Worm (Caenorhabditis elegans) whole organism, L4 larva: Measurements from ENCODE around the gene ttr-12.

Source experiments
- aha-1 ChIP-seq: fragments of 150-350 bp; peaks from one replicate; lab custom pipeline; 2014; ENCODE audit warnings: missing biosample characterization, missing genetic modification characterization
- attf-4 ChIP-seq: sonication (generic microtip); optimal IDR thresholded peaks from 3 replicates; lab custom pipeline; 2017; ENCODE audit warnings: missing biosample characterization, missing genetic modification characterization
- ceh-82 ChIP-seq: sonication (generic microtip); optimal IDR thresholded peaks from 2 replicates; lab custom pipeline; 2017; ENCODE audit warnings: missing biosample characterization, missing genetic modification characterization
- duxl-1 ChIP-seq: sonication (generic microtip); optimal IDR thresholded peaks from 2 replicates; lab custom pipeline; 2016; ENCODE audit warnings: mild to moderate bottlenecking, missing genetic modification characterization, moderate library complexity, missing compliant biosample characterization; ENCODE audit not compliant: poor library complexity
- fkh-10 ChIP-seq: fragments of 150-350 bp; optimal IDR thresholded peaks from 2 replicates; lab custom pipeline; 2014; ENCODE audit warnings: missing biosample characterization, missing genetic modification reagents, missing genetic modification characterization
- lin-29 ChIP-seq: fragments of 200-800 bp; sonication (Bioruptor generic); IDR thresholded peaks from 2 replicates; pipeline ENCODE4 v1.3.6; 2022; ENCODE audit warnings: missing genetic modification reagents, missing genetic modification characterization, missing compliant biosample characterization
- lin-38 ChIP-seq: fragments of 200-800 bp; sonication (Bioruptor generic); IDR thresholded peaks from 2 replicates; pipeline ENCODE4 v1.3.6; 2022; ENCODE audit warnings: missing genetic modification reagents, missing genetic modification characterization, missing compliant biosample characterization
- mdl-1 ChIP-seq, 2 experiments: fragments of 150-350 bp in 1 of 2; sonication (generic microtip) in 1 of 2; optimal IDR thresholded peaks; 2 replicates each; lab custom pipeline; 2014 to 2017; ENCODE audit warnings: missing biosample characterization in 2 of 2, missing genetic modification characterization in 2 of 2
- nhr-28 ChIP-seq: fragments of 150-350 bp; optimal IDR thresholded peaks from 2 replicates; lab custom pipeline; 2014; ENCODE audit warnings: missing biosample characterization, missing genetic modification characterization
- nhr-77 ChIP-seq: fragments of 150-350 bp; optimal IDR thresholded peaks from 2 replicates; lab custom pipeline; 2014; ENCODE audit warnings: missing biosample characterization, missing genetic modification characterization
- pqm-1 ChIP-seq: sonication (generic microtip); optimal IDR thresholded peaks from 2 replicates; lab custom pipeline; 2017; ENCODE audit warnings: missing biosample characterization, missing genetic modification characterization
- sdz-12 ChIP-seq: fragments of 200-800 bp; sonication (Bioruptor generic); optimal IDR thresholded peaks from 2 replicates; lab custom pipeline; 2018; ENCODE audit warnings: mild to moderate bottlenecking, missing genetic modification characterization, missing compliant biosample characterization

- TF ChIP-seq sdz-12 (GFP tag; lab: Kevin White, UChicago) (no peak), pqm-1 (no peak), attf-4 (no peak), lin-38 (GFP tag; lab: Robert Waterston, UW) (no peak), lin-29 (GFP tag; lab: Robert Waterston, UW) (no peak), nhr-28 (tag; lab: Kevin White, UChicago) (no peak), aha-1 (tag; lab: Kevin White, UChicago) (no peak), nhr-77 (no peak), mdl-1 (tag; optimal IDR thresholded peaks at IDR 0.05; lab: Kevin White, UChicago) (no peak), ceh-82 (tag; lab: Kevin White, UChicago) (no peak), fkh-10 (GFP tag; lab: Kevin White, UChicago) (no peak), duxl-1 (no peak)
Measured at ce11 chrV:20645479-20645878, 36.9 kb upstream of the ttr-12 start.
